Fruit fly (Drosophila melanogaster): ENCODE measurements around the gene S-Lap1.
A peak's percentile ranks its signal among the peaks of the same experiment; 100 is the strongest.

The S-Lap1 gene

dm6 chr3L:8633614-8634325 is 16.7 kb downstream of the S-Lap1 start, which contains the start of gene Cdc6 (continued):
- peak; percentile 53; the same call in 1 of the 2 replicates for TF ChIP-seq bbx (GFP tag; IDR thresholded peaks at IDR 0.05; ENCODE audit: partially characterized antibody)
- no peak for TF ChIP-seq Bteb2 (GFP tag; optimal IDR thresholded peaks at IDR 0.05)
- TF ChIP-seq cas (GFP tag; IDR thresholded peaks at IDR 0.05): no peak
- TF ChIP-seq Ravus (GFP tag; IDR thresholded peaks at IDR 0.05): no peak
- TF ChIP-seq D19B (GFP tag; optimal IDR thresholded peaks at IDR 0.05): no peak
- no peak for TF ChIP-seq bowl (GFP tag; IDR thresholded peaks at IDR 0.05)
- TF ChIP-seq Pdp1 (GFP tag; optimal IDR thresholded peaks at IDR 0.05): peak in 1 of 2 experiments; percentile 81
- TF ChIP-seq gem (tag; optimal IDR thresholded peaks at IDR 0.05): no peak
- TF ChIP-seq Stat92E (GFP tag; optimal IDR thresholded peaks at IDR 0.05): peak in 1 of 3 experiments; percentile 46
- TF ChIP-seq E2f1 (GFP tag; IDR thresholded peaks at IDR 0.05): peak; percentile 70; the same call in 1 of the 2 replicates
- no peak for TF ChIP-seq Camta (GFP tag; optimal IDR thresholded peaks at IDR 0.05)
- TF ChIP-seq CG6813 (GFP tag; optimal IDR thresholded peaks at IDR 0.05): no peak
- no peak for TF ChIP-seq CG2889 (GFP tag; IDR thresholded peaks at IDR 0.05)
- TF ChIP-seq Deaf1 (tag; optimal IDR thresholded peaks at IDR 0.05): no peak
- no peak for TF ChIP-seq ab (GFP tag; optimal IDR thresholded peaks at IDR 0.05)
- peak; percentile 31 for TF ChIP-seq CG12769 (tag; optimal IDR thresholded peaks at IDR 0.05)
- TF ChIP-seq CG1603 (tag; optimal IDR thresholded peaks at IDR 0.05): peak; percentile 71
- peak; percentile 58 for TF ChIP-seq gsb-n (tag; optimal IDR thresholded peaks at IDR 0.05)
- TF ChIP-seq ems (GFP tag; optimal IDR thresholded peaks at IDR 0.05): no peak
- peak; percentile 82 to 96 for TF ChIP-seq crp (GFP tag; optimal IDR thresholded peaks at IDR 0.05)
- no peak for TF ChIP-seq CG3838 (GFP tag; optimal IDR thresholded peaks at IDR 0.05)
- no peak for TF ChIP-seq maf-S (GFP tag; optimal IDR thresholded peaks at IDR 0.05)
- TF ChIP-seq CG15696 (tag; optimal IDR thresholded peaks at IDR 0.05): no peak
- TF ChIP-seq ranshi (GFP tag; IDR thresholded peaks at IDR 0.05): no peak
- TF ChIP-seq bab2 (GFP tag; optimal IDR thresholded peaks at IDR 0.05): no peak
- no peak for TF ChIP-seq grn (GFP tag; optimal IDR thresholded peaks at IDR 0.05)
- peak; percentile 83 for TF ChIP-seq pzg (GFP tag; optimal IDR thresholded peaks at IDR 0.05)
- TF ChIP-seq oc (tag; optimal IDR thresholded peaks at IDR 0.05): no peak
- TF ChIP-seq mld (GFP tag; IDR thresholded peaks at IDR 0.05; ENCODE audit: partially characterized antibody): no peak
- TF ChIP-seq luna (GFP tag; optimal IDR thresholded peaks at IDR 0.05): no peak
- TF ChIP-seq abd-A (tag; optimal IDR thresholded peaks at IDR 0.05): no peak
- no peak for TF ChIP-seq en (GFP tag; optimal IDR thresholded peaks at IDR 0.05)
- no peak for TF ChIP-seq Hmr (GFP tag; optimal IDR thresholded peaks at IDR 0.05)
- TF ChIP-seq CG8281 (tag; optimal IDR thresholded peaks at IDR 0.05): no peak
- TF ChIP-seq CG13424 (tag; optimal IDR thresholded peaks at IDR 0.05): no peak
- peak in 1 of 2 experiments; percentile 4 for TF ChIP-seq Hr78 (GFP tag; optimal IDR thresholded peaks at IDR 0.05)
- TF ChIP-seq CG1233 (GFP tag; optimal IDR thresholded peaks at IDR 0.05): no peak
- no peak for TF ChIP-seq CG10565 (GFP tag; optimal IDR thresholded peaks at IDR 0.05)
- TF ChIP-seq Lhr (GFP tag; optimal IDR thresholded peaks at IDR 0.05): peak; percentile 48
- peak; percentile 48; the same call in 1 of the 2 replicates for TF ChIP-seq amos (GFP tag; IDR thresholded peaks at IDR 0.05; ENCODE audit: partially characterized antibody)
- TF ChIP-seq Nf-YC (tag; optimal IDR thresholded peaks at IDR 0.05): no peak
- TF ChIP-seq Tbp (GFP tag; optimal IDR thresholded peaks at IDR 0.05): no peak
- TF ChIP-seq MBD-R2 (GFP tag; IDR thresholded peaks at IDR 0.05): peak; percentile 82
- peak; percentile 46; the same call in 1 of the 2 replicates for TF ChIP-seq Bgb (GFP tag; IDR thresholded peaks at IDR 0.05; ENCODE audit: partially characterized antibody)
- TF ChIP-seq CG7556 (GFP tag; optimal IDR thresholded peaks at IDR 0.05): no peak
- no peak for TF ChIP-seq Hr51 (GFP tag; optimal IDR thresholded peaks at IDR 0.05)
- TF ChIP-seq mirr (GFP tag; optimal IDR thresholded peaks at IDR 0.05): no peak
- no peak for TF ChIP-seq CG8924 (tag; optimal IDR thresholded peaks at IDR 0.05)

Data from whole organism, embryonic.